Fruit fly (Drosophila melanogaster) whole organism: ENCODE results near the gene ck.

Source experiments
- Dll ChIP-seq: fragments of >200 bp; optimal IDR thresholded peaks from 2 replicates; lab custom pipeline; 2017
- pan ChIP-seq: fragments of >200 bp; optimal IDR thresholded peaks from 2 replicates; lab custom pipeline; 2017
- usp ChIP-seq: fragments of >200 bp; optimal IDR thresholded peaks from 2 replicates; lab custom pipeline; 2017; ENCODE audit warnings: missing biosample characterization, missing genetic modification characterization, mixed read lengths

dm6 chr2L:15058118-15058402 lies 398 bp upstream of the ck start, which contains the start of gene CG33679:
- TF ChIP-seq pan (lab: Kevin White, UChicago) (no peak), Dll (lab: Kevin White, UChicago) (no peak), usp (GFP tag; lab: Kevin White, UChicago) (no peak)
